Worm (Caenorhabditis elegans) whole organism, L2 larva: ENCODE data around the gene rpl-37.

Experiments
- ama-1 ChIP-seq: fragments of 150-350 bp; optimal IDR thresholded peaks from 2 replicates; lab custom pipeline; 2018; ENCODE audit warnings: inconsistent platforms
- ceh-82 ChIP-seq: fragments of 150-350 bp; optimal IDR thresholded peaks from 2 replicates; lab custom pipeline; 2014; ENCODE audit warnings: missing biosample characterization, missing genetic modification characterization
- elt-3 ChIP-seq: sonication (generic microtip); optimal IDR thresholded peaks from 2 replicates; lab custom pipeline; 2017; ENCODE audit warnings: missing biosample characterization, missing genetic modification characterization
- mdl-1 ChIP-seq, 2 experiments: fragments of 150-350 bp in 1 of 2; sonication (generic microtip) in 1 of 2; optimal IDR thresholded peaks; 2 replicates each; lab custom pipeline; 2017; ENCODE audit warnings: missing biosample characterization in 2 of 2, missing genetic modification characterization in 2 of 2
- nhr-23 ChIP-seq: fragments of 150-350 bp; optimal IDR thresholded peaks from 2 replicates; lab custom pipeline; 2014; ENCODE audit warnings: missing biosample characterization, missing genetic modification reagents, missing genetic modification characterization
- nhr-25 ChIP-seq: fragments of 150-350 bp; sonication (generic microtip); optimal IDR thresholded peaks from 3 replicates; lab custom pipeline; 2014; ENCODE audit warnings: missing biosample characterization, missing genetic modification characterization
- nhr-77 ChIP-seq: fragments of 150-350 bp; optimal IDR thresholded peaks from 2 replicates; lab custom pipeline; 2014; ENCODE audit warnings: missing biosample characterization, missing genetic modification characterization
- peb-1 ChIP-seq: fragments of 150-350 bp; optimal IDR thresholded peaks from 2 replicates; lab custom pipeline; 2014; ENCODE audit warnings: missing biosample characterization, missing genetic modification characterization
- ztf-4 ChIP-seq: fragments of 150-350 bp; optimal IDR thresholded peaks from 2 replicates; lab custom pipeline; 2014; ENCODE audit warnings: missing biosample characterization, missing genetic modification characterization

- TF ChIP-seq nhr-25 (tag; lab: Kevin White, UChicago) (peak; percentile 86), ama-1 (lab: Kevin White, UChicago) (peak; percentile 49), nhr-23 (tag; lab: Kevin White, UChicago) (no peak), elt-3 (no peak), ceh-82 (no peak), mdl-1 (tag; optimal IDR thresholded peaks at IDR 0.05; lab: Kevin White, UChicago) (peak in 1 of 2 experiments; percentile 21), peb-1 (tag; lab: Kevin White, UChicago) (no peak), nhr-77 (tag; lab: Kevin White, UChicago) (no peak), ztf-4 (tag; lab: Kevin White, UChicago) (peak; percentile 40)
Observed at ce11 chrIII:3505051-3505548, 23.3 kb upstream of the rpl-37 start, which contains the start of gene lias-1.
